Worm (Caenorhabditis elegans) whole organism, L2 larva: Measurements from ENCODE around the gene fipr-5.

Experiments
- R02D3.7 ChIP-seq: fragments of 150-350 bp; optimal IDR thresholded peaks from 2 replicates; lab custom pipeline; 2014; ENCODE audit warnings: missing biosample characterization, missing genetic modification characterization
- aly-2 ChIP-seq: fragments of 150-350 bp; optimal IDR thresholded peaks from 2 replicates; lab custom pipeline; 2014; ENCODE audit warnings: missing biosample characterization, missing genetic modification characterization
- fos-1 ChIP-seq: fragments of 150-350 bp; optimal IDR thresholded peaks from 2 replicates; lab custom pipeline; 2014; ENCODE audit warnings: missing biosample characterization, missing genetic modification characterization
- lin-39 ChIP-seq: fragments of 150-350 bp; optimal IDR thresholded peaks from 2 replicates; lab custom pipeline; 2014; ENCODE audit warnings: missing biosample characterization, missing genetic modification reagents, missing genetic modification characterization
- snpc-4 ChIP-seq: fragments of 150-350 bp; optimal IDR thresholded peaks from 2 replicates; lab custom pipeline; 2014; ENCODE audit warnings: missing biosample characterization, missing genetic modification characterization

ce11 chrV:10201913-10202312 is 19.3 kb downstream of the fipr-5 start, which contains the start of gene ZK856.7:
- TF ChIP-seq lin-39 (tag; lab: Kevin White, UChicago) (no peak), R02D3.7 (no peak), fos-1 (tag; lab: Kevin White, UChicago) (no peak), aly-2 (no peak), snpc-4 (tag; lab: Kevin White, UChicago) (no peak)
